Worm (Caenorhabditis elegans) whole organism, L1 larva: ENCODE measurements around the gene M70.5.

Experiments
- C04F5.9 ChIP-seq: sonication (generic microtip); optimal IDR thresholded peaks from 2 replicates; lab custom pipeline; 2016; ENCODE audit warnings: missing genetic modification characterization, missing compliant biosample characterization
- C16A3.4 ChIP-seq: fragments of 150-350 bp; optimal IDR thresholded peaks from 2 replicates; lab custom pipeline; 2014; ENCODE audit warnings: missing biosample characterization, missing genetic modification characterization
- C34B4.2 ChIP-seq: sonication (generic microtip); optimal IDR thresholded peaks from 2 replicates; lab custom pipeline; 2017; ENCODE audit warnings: mild to moderate bottlenecking, missing genetic modification characterization, missing compliant biosample characterization
- aly-2 ChIP-seq: fragments of 150-350 bp; optimal IDR thresholded peaks from 2 replicates; lab custom pipeline; 2014; ENCODE audit warnings: missing biosample characterization, missing genetic modification characterization
- dpl-1 ChIP-seq, 3 experiments: fragments of 150-350 bp in 2 of 3; sonication (generic microtip) in 1 of 3; optimal IDR thresholded peaks; 2 replicates each; lab custom pipeline; 2014 to 2017; ENCODE audit warnings: missing biosample characterization in 3 of 3, missing genetic modification characterization in 3 of 3, missing genetic modification reagents in 3 of 3
- dsc-1 ChIP-seq: sonication (generic microtip); optimal IDR thresholded peaks from 2 replicates; lab custom pipeline; 2016; ENCODE audit warnings: mild to moderate bottlenecking, missing genetic modification characterization, missing compliant biosample characterization
- efl-1 ChIP-seq, 4 experiments: fragments of 150-350 bp; optimal IDR thresholded peaks in 3 of 4; peaks in 1 of 4; 1 replicate in 1 of 4; 2 replicates in 3 of 4; lab custom pipeline; 2014; ENCODE audit warnings: missing biosample characterization in 2 of 4, missing genetic modification characterization in 2 of 4, missing genetic modification reagents in 2 of 4
- efl-3 ChIP-seq: fragments of 200-800 bp; sonication (Bioruptor generic); optimal IDR thresholded peaks from 2 replicates; lab custom pipeline; 2018; ENCODE audit warnings: mild to moderate bottlenecking, missing genetic modification characterization, missing compliant biosample characterization
- egl-13 ChIP-seq: sonication (generic microtip); optimal IDR thresholded peaks from 2 replicates; lab custom pipeline; 2016; ENCODE audit warnings: missing genotype, missing genetic modification reagents, missing genetic modification characterization, missing compliant biosample characterization
- egl-27 ChIP-seq, 2 experiments: fragments of 150-350 bp in 1 of 2; sonication (generic microtip); optimal IDR thresholded peaks; 3 replicates each; lab custom pipeline; 2017 to 2018; ENCODE audit warnings: missing biosample characterization in 2 of 2, missing genetic modification characterization in 2 of 2, missing genetic modification reagents in 2 of 2
- elt-2 ChIP-seq: sonication (generic microtip); optimal IDR thresholded peaks from 2 replicates; lab custom pipeline; 2016; ENCODE audit warnings: missing genetic modification characterization, mild to moderate bottlenecking, inconsistent platforms, missing compliant biosample characterization, missing genetic modification reagents
- fkh-4 ChIP-seq: sonication (generic microtip); optimal IDR thresholded peaks from 2 replicates; lab custom pipeline; 2016; ENCODE audit warnings: missing compliant biosample characterization, missing genetic modification characterization, borderline replicate concordance
- fos-1 ChIP-seq: fragments of 150-350 bp; optimal IDR thresholded peaks from 2 replicates; lab custom pipeline; 2014; ENCODE audit warnings: missing biosample characterization, missing genetic modification characterization
- grh-1 ChIP-seq: fragments of 200-800 bp; sonication (Bioruptor generic); IDR thresholded peaks from 2 replicates; pipeline ENCODE4 v1.3.6; 2022; ENCODE audit warnings: missing genetic modification reagents, missing genetic modification characterization, missing compliant biosample characterization
- hpl-2 ChIP-seq: fragments of 150-350 bp; optimal IDR thresholded peaks from 2 replicates; lab custom pipeline; 2014; ENCODE audit warnings: missing biosample characterization, missing genetic modification reagents, missing genetic modification characterization
- irx-1 ChIP-seq: sonication (generic microtip); optimal IDR thresholded peaks from 2 replicates; lab custom pipeline; 2016; ENCODE audit warnings: missing genetic modification characterization, missing compliant biosample characterization
- isw-1 ChIP-seq: fragments of 200-800 bp; sonication (Bioruptor generic); IDR thresholded peaks from 2 replicates; pipeline ENCODE4 v1.3.6; 2022; ENCODE audit warnings: missing genetic modification characterization, missing compliant biosample characterization
- lin-15B ChIP-seq: fragments of 150-350 bp; sonication (generic microtip); optimal IDR thresholded peaks from 3 replicates; lab custom pipeline; 2014; ENCODE audit warnings: missing biosample characterization, missing genetic modification characterization
- lin-39 ChIP-seq: fragments of 150-350 bp; optimal IDR thresholded peaks from 2 replicates; lab custom pipeline; 2014; ENCODE audit warnings: missing biosample characterization, missing genetic modification reagents, missing genetic modification characterization
- lir-3 ChIP-seq: sonication (generic microtip); optimal IDR thresholded peaks from 2 replicates; lab custom pipeline; 2016; ENCODE audit warnings: mild to moderate bottlenecking, missing genetic modification characterization, moderate library complexity, missing compliant biosample characterization; ENCODE audit not compliant: poor library complexity
- mab-9 ChIP-seq: fragments of 200-800 bp; sonication (Bioruptor generic); IDR thresholded peaks from 2 replicates; pipeline ENCODE4 v1.3.6; 2022; ENCODE audit warnings: missing genetic modification reagents, missing genetic modification characterization, missing compliant biosample characterization
- mep-1 ChIP-seq: fragments of 150-350 bp; optimal IDR thresholded peaks from 2 replicates; lab custom pipeline; 2014; ENCODE audit warnings: missing biosample characterization, missing genetic modification characterization
- nhr-19 ChIP-seq: fragments of 200-800 bp; sonication (Bioruptor generic); conservative IDR thresholded peaks from 2 replicates; pipeline ENCODE4 v1.3.6; 2022; ENCODE audit warnings: missing genetic modification characterization, missing compliant biosample characterization
- nhr-20 ChIP-seq: sonication (generic microtip); optimal IDR thresholded peaks from 2 replicates; lab custom pipeline; 2016; ENCODE audit warnings: mild to moderate bottlenecking, missing genetic modification characterization, missing compliant biosample characterization
- nhr-71 ChIP-seq: sonication (generic microtip); optimal IDR thresholded peaks from 2 replicates; lab custom pipeline; 2016; ENCODE audit warnings: mild to moderate bottlenecking, missing genetic modification characterization, moderate library complexity, missing compliant biosample characterization
- nhr-76 ChIP-seq: sonication (generic microtip); optimal IDR thresholded peaks from 2 replicates; lab custom pipeline; 2017; ENCODE audit warnings: missing biosample characterization, missing genetic modification characterization
- nhr-77 ChIP-seq: fragments of 150-350 bp; optimal IDR thresholded peaks from 2 replicates; lab custom pipeline; 2014; ENCODE audit warnings: missing biosample characterization, missing genetic modification characterization
- nhr-85 ChIP-seq: sonication (generic microtip); peaks from one replicate; lab custom pipeline; 2016; ENCODE audit warnings: missing genetic modification characterization, inconsistent platforms, missing compliant biosample characterization
- rnt-1 ChIP-seq: sonication (generic microtip); optimal IDR thresholded peaks from 2 replicates; lab custom pipeline; 2016; ENCODE audit warnings: mild to moderate bottlenecking, missing genetic modification characterization, moderate library complexity, missing compliant biosample characterization
- snpc-4 ChIP-seq: fragments of 150-350 bp; optimal IDR thresholded peaks from 2 replicates; lab custom pipeline; 2014; ENCODE audit warnings: missing biosample characterization, missing genetic modification characterization
- sox-4 ChIP-seq: sonication (generic microtip); optimal IDR thresholded peaks from 2 replicates; lab custom pipeline; 2016; ENCODE audit warnings: missing genetic modification characterization, missing compliant biosample characterization
- sptf-1 ChIP-seq: fragments of 150-350 bp; optimal IDR thresholded peaks from 2 replicates; lab custom pipeline; 2014; ENCODE audit warnings: missing biosample characterization, missing genetic modification characterization
- swsn-7 ChIP-seq: sonication (generic microtip); optimal IDR thresholded peaks from 2 replicates; lab custom pipeline; 2016; ENCODE audit warnings: missing genetic modification characterization, missing compliant biosample characterization
- tlp-1 ChIP-seq: fragments of 150-350 bp; optimal IDR thresholded peaks from 2 replicates; lab custom pipeline; 2014; ENCODE audit warnings: missing biosample characterization, missing genetic modification characterization
- unc-130 ChIP-seq: fragments of 150-350 bp; optimal IDR thresholded peaks from 2 replicates; lab custom pipeline; 2017; ENCODE audit warnings: missing biosample characterization, missing genetic modification characterization, inconsistent platforms
- unc-62 ChIP-seq: fragments of 150-350 bp; optimal IDR thresholded peaks from 2 replicates; lab custom pipeline; 2014; ENCODE audit warnings: missing biosample characterization, missing genetic modification reagents, missing genetic modification characterization
- vab-15 ChIP-seq: sonication (generic microtip); optimal IDR thresholded peaks from 2 replicates; lab custom pipeline; 2017; ENCODE audit warnings: missing genotype, mild to moderate bottlenecking, missing genetic modification characterization, missing compliant biosample characterization

M70.5 gene

DNA sequence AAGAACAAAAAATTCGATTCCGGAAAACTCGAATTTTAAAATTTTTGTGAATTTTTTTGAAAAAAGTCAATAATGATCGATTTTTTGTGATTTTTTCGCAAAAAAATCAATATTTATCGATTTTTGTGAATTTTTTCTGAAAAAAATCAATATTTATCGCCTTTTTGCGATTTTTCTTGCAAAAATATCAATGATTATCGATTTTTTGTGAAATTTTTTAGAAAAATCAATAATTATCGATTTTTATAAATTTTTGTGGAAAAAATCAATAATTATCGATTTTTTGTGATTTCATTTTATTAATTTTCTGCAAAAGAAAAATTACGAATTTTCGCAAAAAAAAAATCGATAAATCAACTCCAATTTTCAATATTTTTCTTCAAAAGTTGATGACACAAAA lies 39.4 kb downstream of the M70.5 start:
- no peak for TF ChIP-seq dsc-1 (tag; lab: Kevin White, UChicago)
- no peak for TF ChIP-seq fkh-4 (tag; lab: Kevin White, UChicago)
- TF ChIP-seq efl-3 (GFP tag; lab: Kevin White, UChicago): no peak
- TF ChIP-seq mab-9: no peak
- TF ChIP-seq nhr-19 (GFP tag; lab: Robert Waterston, UW): no peak
- no peak for TF ChIP-seq isw-1 (GFP tag; lab: Robert Waterston, UW)
- TF ChIP-seq lin-39: no peak
- TF ChIP-seq nhr-77 (tag; lab: Kevin White, UChicago): no peak
- no peak for TF ChIP-seq mep-1 (tag; lab: Kevin White, UChicago)
- no peak for TF ChIP-seq swsn-7 (tag; lab: Kevin White, UChicago)
- TF ChIP-seq hpl-2 (GFP tag; lab: Kevin White, UChicago): no peak
- TF ChIP-seq rnt-1 (tag; lab: Kevin White, UChicago): no peak
- TF ChIP-seq nhr-20 (tag; lab: Kevin White, UChicago): no peak
- no peak for TF ChIP-seq vab-15
- TF ChIP-seq sox-4: no peak
- no peak for TF ChIP-seq C34B4.2 (tag; lab: Kevin White, UChicago)
- TF ChIP-seq, all 84 proteins: peak for 0

DNA sequence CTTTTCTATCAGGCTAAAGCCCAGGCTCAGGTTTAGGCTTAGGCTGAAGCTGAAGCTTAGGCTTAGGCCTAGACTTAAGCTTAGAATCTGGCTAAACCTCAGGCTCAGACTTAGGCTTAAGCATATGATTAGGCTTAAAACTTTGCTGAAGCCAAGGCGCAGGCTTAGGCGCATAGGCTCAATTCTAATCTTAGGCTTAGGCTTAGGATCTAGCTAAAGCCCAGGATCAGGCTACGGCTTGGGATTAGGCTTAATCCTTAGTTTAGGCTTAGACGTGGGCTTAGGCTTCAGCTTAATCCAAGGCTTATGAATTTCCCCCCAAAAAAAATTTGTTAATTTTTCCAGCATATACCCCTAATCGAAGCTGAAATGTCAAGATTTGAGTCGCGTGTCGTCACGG lies 46.7 kb downstream of the M70.5 start:
- no peak for TF ChIP-seq nhr-20 (tag; lab: Kevin White, UChicago)
- no peak for TF ChIP-seq grh-1
- no peak for TF ChIP-seq unc-130 (tag; lab: Kevin White, UChicago)
- no peak for TF ChIP-seq nhr-85 (tag; lab: Kevin White, UChicago)
- TF ChIP-seq efl-1 (optimal IDR thresholded peaks at IDR 0.05; lab: Kevin White, UChicago): no peak
- no peak for TF ChIP-seq efl-1 (GFP tag; optimal IDR thresholded peaks at IDR 0.05 in 1 of 2; lab: Kevin White, UChicago)
- TF ChIP-seq C16A3.4: no peak
- TF ChIP-seq unc-62: no peak
- TF ChIP-seq sptf-1: no peak
- no peak for TF ChIP-seq elt-2 (tag; lab: Kevin White, UChicago)
- TF ChIP-seq vab-15: no peak
- no peak for TF ChIP-seq snpc-4 (tag; lab: Kevin White, UChicago)
- TF ChIP-seq mab-9: no peak
- no peak for TF ChIP-seq dpl-1 (GFP tag; optimal IDR thresholded peaks at IDR 0.05; lab: Kevin White, UChicago)
- TF ChIP-seq hpl-2 (GFP tag; lab: Kevin White, UChicago): no peak
- TF ChIP-seq fos-1 (tag; lab: Kevin White, UChicago): no peak
- no peak for TF ChIP-seq egl-13 (tag; lab: Kevin White, UChicago)

DNA sequence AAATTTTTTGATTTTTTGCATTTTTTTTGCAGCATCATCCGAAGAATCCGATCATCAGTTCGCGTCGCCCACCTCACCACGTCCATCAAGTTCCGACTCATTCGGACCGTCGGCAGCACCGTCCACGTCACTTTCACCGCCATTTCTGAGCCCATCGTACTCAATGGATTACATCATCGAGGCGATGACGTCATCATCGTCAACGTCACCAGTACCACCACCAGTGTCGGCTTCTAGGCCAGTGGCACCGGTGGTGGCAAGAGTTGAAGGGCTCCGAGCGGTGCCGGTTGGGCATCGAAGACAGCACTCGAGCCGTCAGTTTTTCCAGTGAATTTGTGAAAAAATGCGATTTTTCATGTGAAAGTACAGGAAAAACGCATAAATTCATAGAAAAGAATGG lies 51.7 kb downstream of the M70.5 start:
- TF ChIP-seq egl-27 (tag; optimal IDR thresholded peaks at IDR 0.05; lab: Kevin White, UChicago) (no peak), tlp-1 (no peak), dpl-1 (GFP tag; optimal IDR thresholded peaks at IDR 0.05; lab: Kevin White, UChicago) (no peak), lir-3 (tag; lab: Kevin White, UChicago) (no peak), lin-15B (tag; lab: Kevin White, UChicago) (no peak), aly-2 (tag; lab: Kevin White, UChicago) (no peak), efl-3 (GFP tag; lab: Kevin White, UChicago) (no peak), nhr-71 (no peak), elt-2 (tag; lab: Kevin White, UChicago) (no peak), isw-1 (GFP tag; lab: Robert Waterston, UW) (no peak), nhr-76 (tag; lab: Kevin White, UChicago) (no peak), irx-1 (tag; lab: Kevin White, UChicago) (no peak)

DNA sequence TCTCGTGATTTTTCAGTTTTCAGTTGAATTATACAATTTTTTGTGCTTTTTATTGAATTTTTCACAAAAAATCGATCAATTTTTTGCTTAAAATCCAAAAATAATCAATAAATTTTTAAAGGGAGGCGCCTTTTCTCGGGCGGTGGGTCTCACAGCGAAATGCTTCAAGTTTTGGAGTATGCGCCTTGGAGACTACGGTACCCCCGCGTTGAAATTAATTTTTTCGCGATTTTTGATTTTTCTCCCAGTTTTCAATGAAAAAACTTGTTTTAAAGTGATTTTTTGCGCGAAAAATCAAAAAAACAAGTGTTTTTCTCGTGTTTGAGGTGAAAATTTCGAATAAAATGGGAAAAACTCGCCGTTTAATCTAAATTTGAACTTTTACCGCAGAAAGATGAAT lies 52.3 kb downstream of the M70.5 start:
- TF ChIP-seq vab-15 (no peak), rnt-1 (tag; lab: Kevin White, UChicago) (no peak), egl-27 (tag; optimal IDR thresholded peaks at IDR 0.05; lab: Kevin White, UChicago) (no peak), C04F5.9 (tag; lab: Kevin White, UChicago) (no peak), nhr-20 (tag; lab: Kevin White, UChicago) (no peak)
